Worm (Caenorhabditis elegans): ENCODE measurements around the gene srh-17.

The srh-17 gene

DNA sequence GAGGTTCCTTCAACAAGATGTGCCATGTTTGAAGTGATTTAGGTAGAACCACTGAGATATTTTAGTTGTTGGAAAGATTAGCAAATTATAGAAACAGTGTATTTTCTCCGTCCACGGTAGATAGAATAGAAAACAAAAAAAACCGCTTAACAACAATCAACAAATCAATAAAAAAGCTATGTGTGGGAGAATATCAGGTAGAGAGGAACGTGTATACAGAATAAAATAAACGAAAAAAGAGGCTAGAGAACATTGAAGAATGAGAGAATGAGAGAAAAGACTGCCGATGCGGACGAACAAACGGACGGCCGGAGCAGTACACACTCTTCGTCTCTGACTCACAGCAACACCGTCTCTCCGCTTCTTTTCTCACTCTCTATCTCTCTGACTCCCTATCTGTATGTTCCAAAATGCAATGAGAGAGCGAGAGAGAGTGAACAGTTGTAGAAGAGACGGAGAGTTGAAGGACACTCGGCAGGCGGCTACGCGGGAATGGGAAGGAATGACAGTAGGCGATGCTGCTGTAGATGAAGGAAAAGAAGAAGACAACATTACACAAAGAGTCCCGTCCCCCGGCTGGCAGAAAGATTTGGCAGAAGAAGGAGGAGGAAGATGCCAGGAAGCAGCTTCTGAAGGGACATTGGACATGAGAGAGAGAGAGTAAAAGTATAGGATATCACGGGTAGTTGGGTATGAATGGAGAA lies 35.7 kb downstream of the srh-17 start, which contains the start of gene unc-112 (continued):
- TF ChIP-seq sem-4 (tag; optimal IDR thresholded peaks at IDR 0.05) (peak; percentile 78), ceh-82 (tag; optimal IDR thresholded peaks at IDR 0.05) (no peak), R02D3.7 (tag; optimal IDR thresholded peaks at IDR 0.05) (no peak), ztf-4 (tag; optimal IDR thresholded peaks at IDR 0.05) (peak; percentile 72), ztf-1 (GFP tag; conservative IDR thresholded peaks at IDR 0.05) (no peak), sma-9 (GFP tag; optimal IDR thresholded peaks at IDR 0.05) (peak; percentile 84), sma-9 (tag; optimal IDR thresholded peaks at IDR 0.05) (no peak), dmd-4 (tag; optimal IDR thresholded peaks at IDR 0.05) (no peak), nhr-23 (tag; optimal IDR thresholded peaks at IDR 0.05) (no peak), lin-11 (tag; optimal IDR thresholded peaks at IDR 0.05) (no peak), lsy-2 (tag; optimal IDR thresholded peaks at IDR 0.05) (peak in 1 of 2 experiments; percentile 77), nhr-11 (tag; optimal IDR thresholded peaks at IDR 0.05) (no peak), fos-1 (tag; optimal IDR thresholded peaks at IDR 0.05) (peak; percentile 99), F13H6.1 (tag; optimal IDR thresholded peaks at IDR 0.05) (peak; percentile 92), ZK546.5 (tag; optimal IDR thresholded peaks at IDR 0.05) (no peak)

DNA sequence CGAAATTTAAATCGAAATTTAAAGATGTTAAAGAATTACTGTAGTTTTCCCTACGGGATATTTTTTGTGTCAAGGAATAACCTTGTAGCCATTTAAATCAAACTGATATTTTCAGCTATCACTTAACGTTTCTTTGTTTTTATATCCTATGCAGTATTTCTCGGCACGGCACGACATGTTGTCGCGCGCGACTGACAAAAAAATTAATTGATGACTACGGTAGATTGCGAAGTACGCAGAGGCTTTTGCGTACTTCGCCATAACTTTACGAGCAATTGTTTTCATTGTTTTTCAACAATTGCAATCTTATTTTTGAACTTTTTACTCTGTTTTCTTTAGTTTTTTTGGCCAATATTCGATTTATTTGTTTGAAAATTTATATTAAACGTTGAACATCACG lies 36.9 kb downstream of the srh-17 start:
- no peak for TF ChIP-seq lin-13 (GFP tag; optimal IDR thresholded peaks at IDR 0.05)
- no peak for TF ChIP-seq ceh-16 (tag; optimal IDR thresholded peaks at IDR 0.05)
- TF ChIP-seq ceh-82 (tag; optimal IDR thresholded peaks at IDR 0.05), result no peak
- TF ChIP-seq unc-55 (GFP tag; optimal IDR thresholded peaks at IDR 0.05), result no peak
- no peak for TF ChIP-seq unc-39 (tag; optimal IDR thresholded peaks at IDR 0.05)
- TF ChIP-seq lin-11 (tag; optimal IDR thresholded peaks at IDR 0.05), result no peak
- TF ChIP-seq nhr-12 (tag; optimal IDR thresholded peaks at IDR 0.05), result no peak
- TF ChIP-seq lsy-2 (tag; optimal IDR thresholded peaks at IDR 0.05), result no peak
- no peak for TF ChIP-seq nhr-6 (tag; optimal IDR thresholded peaks at IDR 0.05)
- TF ChIP-seq zag-1 (tag; optimal IDR thresholded peaks at IDR 0.05), result no peak
- TF ChIP-seq ZK546.5 (tag; optimal IDR thresholded peaks at IDR 0.05), result no peak
- no peak for TF ChIP-seq skn-1 (tag; optimal IDR thresholded peaks at IDR 0.05)
- no peak for TF ChIP-seq gmeb-1 (tag; optimal IDR thresholded peaks at IDR 0.05)
- TF ChIP-seq unc-62 (GFP tag; optimal IDR thresholded peaks at IDR 0.05), result no peak
- no peak for TF ChIP-seq elt-1 (tag; optimal IDR thresholded peaks at IDR 0.05)
- TF ChIP-seq nhr-129 (tag; optimal IDR thresholded peaks at IDR 0.05), result no peak
- no peak for TF ChIP-seq F13H6.1 (tag; optimal IDR thresholded peaks at IDR 0.05)
- TF ChIP-seq snpc-4 (tag; optimal IDR thresholded peaks at IDR 0.05), result no peak

DNA sequence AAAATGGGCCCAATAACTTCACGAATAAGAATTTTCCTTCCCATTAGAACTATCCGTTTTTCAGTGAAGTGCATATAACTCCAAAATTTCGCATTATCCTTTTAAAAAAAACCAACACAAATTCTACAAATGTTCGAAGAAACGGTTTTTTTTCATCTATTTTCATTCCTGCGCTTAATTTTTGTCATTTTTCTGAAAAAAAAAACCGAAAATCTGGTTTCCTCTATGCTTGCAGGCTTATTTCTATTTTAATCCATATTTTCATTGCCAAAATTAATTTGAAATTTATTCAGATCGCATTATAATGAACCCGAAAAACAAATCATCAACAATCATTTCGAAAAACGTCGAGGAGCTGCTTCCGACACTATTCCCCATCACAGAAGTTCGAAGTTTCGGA lies 37.6 kb downstream of the srh-17 start, which contains the start of gene set-5:
set-5 (plus strand) TSS at position 301 of the 400 bp plus-strand sequence.
- TF ChIP-seq mbf-1 (tag; optimal IDR thresholded peaks at IDR 0.05) (no peak), elt-1 (tag; optimal IDR thresholded peaks at IDR 0.05) (no peak), ceh-82 (tag; optimal IDR thresholded peaks at IDR 0.05) (no peak), nhr-77 (tag; optimal IDR thresholded peaks at IDR 0.05) (no peak), gmeb-1 (tag; optimal IDR thresholded peaks at IDR 0.05) (no peak), mdl-1 (tag; optimal IDR thresholded peaks at IDR 0.05) (no peak), sem-4 (tag; optimal IDR thresholded peaks at IDR 0.05) (no peak), nhr-21 (tag; optimal IDR thresholded peaks at IDR 0.05) (no peak), dmd-4 (tag; optimal IDR thresholded peaks at IDR 0.05) (no peak), nhr-6 (tag; optimal IDR thresholded peaks at IDR 0.05) (no peak), sma-3 (GFP tag; optimal IDR thresholded peaks at IDR 0.05) (no peak), snpc-4 (tag; optimal IDR thresholded peaks at IDR 0.05) (no peak)

DNA sequence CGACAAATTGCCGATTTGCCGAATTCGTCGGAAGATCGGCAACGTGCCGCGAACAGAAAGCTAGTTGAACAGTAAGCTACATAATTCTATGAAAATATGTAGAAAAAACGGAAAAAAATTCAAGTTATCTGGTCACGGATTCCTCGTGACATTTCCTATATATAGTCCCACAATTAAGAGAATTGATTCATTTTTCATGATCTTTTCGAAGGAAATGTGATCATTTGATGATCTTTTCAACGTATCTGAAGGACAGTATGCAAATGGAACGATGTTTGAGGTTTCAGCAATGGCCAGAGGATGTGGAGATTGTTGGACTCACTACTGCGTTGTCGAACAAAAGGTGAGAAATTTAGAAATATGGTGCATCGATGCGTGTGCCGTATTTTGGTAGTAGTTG lies 46.9 kb downstream of the srh-17 start, which contains the start of gene R08A2.9:
R08A2.9 (plus strand) TSS at position 301 of the 400 bp plus-strand sequence.
- no peak for TF ChIP-seq crh-2 (tag; optimal IDR thresholded peaks at IDR 0.05)
- no peak for TF ChIP-seq egl-27 (tag; optimal IDR thresholded peaks at IDR 0.05)
- no peak for TF ChIP-seq sem-4 (tag; optimal IDR thresholded peaks at IDR 0.05)
- no peak for TF ChIP-seq snpc-4 (tag; optimal IDR thresholded peaks at IDR 0.05)
- no peak for TF ChIP-seq ZK546.5 (tag; optimal IDR thresholded peaks at IDR 0.05)
- TF ChIP-seq unc-55 (GFP tag; optimal IDR thresholded peaks at IDR 0.05), result no peak
- no peak for TF ChIP-seq elt-1 (tag; optimal IDR thresholded peaks at IDR 0.05)
- TF ChIP-seq skn-1 (tag; optimal IDR thresholded peaks at IDR 0.05), result no peak
- no peak for TF ChIP-seq Y55F3AM.14 (GFP tag; optimal IDR thresholded peaks at IDR 0.05)
- no peak for TF ChIP-seq dmd-4 (tag; optimal IDR thresholded peaks at IDR 0.05)
- no peak for TF ChIP-seq fos-1 (tag; optimal IDR thresholded peaks at IDR 0.05)
- no peak for TF ChIP-seq nhr-237 (tag; optimal IDR thresholded peaks at IDR 0.05)
- TF ChIP-seq nhr-23 (tag; optimal IDR thresholded peaks at IDR 0.05), result no peak
- TF ChIP-seq lin-39 (tag; optimal IDR thresholded peaks at IDR 0.05), result no peak
- no peak for TF ChIP-seq nhr-12 (tag; optimal IDR thresholded peaks at IDR 0.05)
- TF ChIP-seq peb-1 (tag; optimal IDR thresholded peaks at IDR 0.05), result no peak
- TF ChIP-seq nhr-11 (tag; optimal IDR thresholded peaks at IDR 0.05), result no peak
- no peak for TF ChIP-seq ztf-11 (tag; optimal IDR thresholded peaks at IDR 0.05)
- no peak for TF ChIP-seq nhr-6 (tag; optimal IDR thresholded peaks at IDR 0.05)
- TF ChIP-seq lsy-2 (tag; optimal IDR thresholded peaks at IDR 0.05), result no peak
